Fruit fly (Drosophila melanogaster) whole organism, embryonic: ENCODE results near the gene sno.

Experiments
- Blimp-1 ChIP-seq: fragments of 200-800 bp; sonication (Bioruptor generic); optimal IDR thresholded peaks from 3 replicates; lab custom pipeline; 2018; ENCODE audit warnings: missing biosample characterization, missing genetic modification characterization, mild to moderate bottlenecking, moderate library complexity, missing genetic modification reagents
- CG10274 ChIP-seq: fragments of 200-800 bp; sonication (Bioruptor generic); optimal IDR thresholded peaks from 3 replicates; lab custom pipeline; 2017; ENCODE audit warnings: missing biosample characterization, mild to moderate bottlenecking, missing genetic modification characterization
- CG10979 ChIP-seq: fragments of 200-800 bp; sonication (Bioruptor generic); optimal IDR thresholded peaks from 2 replicates; lab custom pipeline; 2018; ENCODE audit warnings: missing biosample characterization, mild to moderate bottlenecking, missing genetic modification characterization, moderate library complexity
- CG11093 ChIP-seq: fragments of 200-800 bp; sonication (Bioruptor generic); IDR thresholded peaks from 3 replicates; pipeline ENCODE4 v1.3.6; 2022; ENCODE audit warnings: missing biosample characterization, missing genetic modification characterization
- CG11247 ChIP-seq: fragments of 200-800 bp; sonication (Bioruptor generic); IDR thresholded peaks from 2 replicates; pipeline ENCODE4 v1.3.6; 2022; ENCODE audit warnings: missing biosample characterization, missing genetic modification characterization
- CG12071 ChIP-seq: fragments of 200-800 bp; sonication (Bioruptor generic); optimal IDR thresholded peaks from 3 replicates; lab custom pipeline; 2018; ENCODE audit warnings: missing biosample characterization, mild to moderate bottlenecking, missing genetic modification characterization
- CG12236 ChIP-seq: fragments of 200-800 bp; sonication (Bioruptor generic); optimal IDR thresholded peaks from 2 replicates; lab custom pipeline; 2016; ENCODE audit warnings: missing biosample characterization, missing genetic modification characterization
- CG12299 ChIP-seq: fragments of 200-800 bp; sonication (Bioruptor generic); optimal IDR thresholded peaks from 2 replicates; lab custom pipeline; 2018; ENCODE audit warnings: missing biosample characterization, mild to moderate bottlenecking, missing genetic modification characterization
- CG12391 ChIP-seq: fragments of 200-800 bp; sonication (Bioruptor generic); optimal IDR thresholded peaks from 3 replicates; lab custom pipeline; 2018; ENCODE audit warnings: missing biosample characterization, mild to moderate bottlenecking, missing genetic modification characterization, moderate library complexity
- CG13424 ChIP-seq: fragments of 200-800 bp; sonication (Bioruptor generic); optimal IDR thresholded peaks from 2 replicates; lab custom pipeline; 2019; ENCODE audit warnings: missing biosample characterization, mild to moderate bottlenecking, missing genetic modification characterization, moderate library complexity
- CG15073 ChIP-seq: fragments of 200-800 bp; sonication (Bioruptor generic); optimal IDR thresholded peaks from 2 replicates; lab custom pipeline; 2016; ENCODE audit warnings: missing biosample characterization, missing genetic modification characterization
- CG15479 ChIP-seq: fragments of 200-800 bp; sonication (Bioruptor generic); optimal IDR thresholded peaks from 3 replicates; lab custom pipeline; 2019; ENCODE audit warnings: missing biosample characterization, mild to moderate bottlenecking, missing genetic modification characterization, moderate library complexity
- CG17359 ChIP-seq: fragments of 200-800 bp; sonication (Bioruptor generic); optimal IDR thresholded peaks from 3 replicates; lab custom pipeline; 2018; ENCODE audit warnings: missing biosample characterization, mild to moderate bottlenecking, missing genetic modification characterization, moderate library complexity
- CG18262 ChIP-seq: fragments of 200-800 bp; optimal IDR thresholded peaks from 3 replicates; lab custom pipeline; 2019; ENCODE audit warnings: missing biosample characterization, mild to moderate bottlenecking, missing genetic modification characterization, moderate library complexity
- CG31224 ChIP-seq: fragments of 200-800 bp; sonication (Bioruptor generic); IDR thresholded peaks from 2 replicates; pipeline ENCODE4 v1.3.6; 2022; ENCODE audit warnings: missing biosample characterization, missing genetic modification characterization
- CG31441 ChIP-seq: fragments of 200-800 bp; sonication (Bioruptor generic); IDR thresholded peaks from 2 replicates; pipeline ENCODE4 v1.3.6; 2022; ENCODE audit warnings: missing biosample characterization, missing genetic modification characterization
- CG34224 ChIP-seq: fragments of 200-800 bp; sonication (Bioruptor generic); IDR thresholded peaks from 3 replicates; pipeline ENCODE4 v1.3.6; 2022; ENCODE audit warnings: missing biosample characterization, missing genetic modification characterization; ENCODE audit not compliant: partially characterized antibody
- CG7963 ChIP-seq: fragments of 200-800 bp; sonication (Bioruptor generic); IDR thresholded peaks from 3 replicates; pipeline ENCODE4 v1.3.6; 2022; ENCODE audit warnings: missing biosample characterization, missing genetic modification characterization; ENCODE audit not compliant: partially characterized antibody
- CTCF ChIP-seq: fragments of 200-800 bp; sonication (Bioruptor generic); optimal IDR thresholded peaks from 2 replicates; lab custom pipeline; 2017; ENCODE audit warnings: missing biosample characterization, mild to moderate bottlenecking, missing genetic modification characterization, moderate library complexity
- Dip3 ChIP-seq: fragments of 200-800 bp; sonication (Bioruptor generic); optimal IDR thresholded peaks from 3 replicates; lab custom pipeline; 2016; ENCODE audit warnings: missing biosample characterization, missing genetic modification characterization
- Fer3 ChIP-seq: fragments of 200-800 bp; sonication (Bioruptor generic); optimal IDR thresholded peaks from 2 replicates; lab custom pipeline; 2018; ENCODE audit warnings: missing biosample characterization, mild to moderate bottlenecking, missing genetic modification characterization, moderate library complexity
- NC2β ChIP-seq: fragments of 200-800 bp; sonication (Bioruptor generic); optimal IDR thresholded peaks from 2 replicates; lab custom pipeline; 2016; ENCODE audit warnings: missing biosample characterization, missing genetic modification characterization
- PHDP ChIP-seq: fragments of 200-800 bp; sonication (Bioruptor generic); optimal IDR thresholded peaks from 3 replicates; lab custom pipeline; 2018; ENCODE audit warnings: missing biosample characterization, mild to moderate bottlenecking, missing genetic modification characterization, moderate library complexity
- Pdp1 ChIP-seq, 2 experiments: fragments of 200-800 bp; sonication (Bioruptor generic); optimal IDR thresholded peaks; 3 replicates each; lab custom pipeline; 2016; ENCODE audit warnings: missing biosample characterization in 2 of 2, missing genetic modification characterization in 2 of 2, mild to moderate bottlenecking in 1 of 2, moderate library complexity in 1 of 2
- Sox102F ChIP-seq: fragments of 200-800 bp; sonication (Bioruptor generic); optimal IDR thresholded peaks from 2 replicates; lab custom pipeline; 2018; ENCODE audit warnings: missing biosample characterization, mild to moderate bottlenecking, missing genetic modification characterization, moderate library complexity
- Xbp1 ChIP-seq: fragments of 200-800 bp; sonication (Bioruptor generic); optimal IDR thresholded peaks from 3 replicates; lab custom pipeline; 2016; ENCODE audit warnings: missing biosample characterization, mild to moderate bottlenecking, missing genetic modification characterization
- bbx ChIP-seq: fragments of 200-800 bp; sonication (Bioruptor generic); IDR thresholded peaks from 2 replicates; pipeline ENCODE4 v1.3.6; 2022; ENCODE audit warnings: missing biosample characterization, missing genetic modification characterization; ENCODE audit not compliant: partially characterized antibody
- cad ChIP-seq: fragments of >200 bp; optimal IDR thresholded peaks from 2 replicates; lab custom pipeline; 2017; ENCODE audit warnings: missing biosample characterization, missing genetic modification characterization
- chif ChIP-seq, 2 experiments: fragments of 200-800 bp; sonication (Bioruptor generic); optimal IDR thresholded peaks; 3 replicates each; lab custom pipeline; 2016; ENCODE audit warnings: missing biosample characterization in 2 of 2, missing genetic modification characterization in 2 of 2
- chn ChIP-seq: fragments of 200-800 bp; sonication (Bioruptor generic); optimal IDR thresholded peaks from 2 replicates; lab custom pipeline; 2016; ENCODE audit warnings: missing biosample characterization, missing genetic modification characterization
- ci ChIP-seq: fragments of 200-800 bp; sonication (Bioruptor generic); IDR thresholded peaks from 3 replicates; pipeline ENCODE4 v1.3.6; 2022; ENCODE audit warnings: missing biosample characterization, missing genetic modification characterization
- crol ChIP-seq: fragments of 200-800 bp; sonication (Bioruptor generic); IDR thresholded peaks from 2 replicates; pipeline ENCODE4 v1.3.6; 2022; ENCODE audit warnings: missing biosample characterization, missing genetic modification characterization
- dmrt11E ChIP-seq: fragments of 200-800 bp; sonication (Bioruptor generic); optimal IDR thresholded peaks from 3 replicates; lab custom pipeline; 2018; ENCODE audit warnings: missing biosample characterization, mild to moderate bottlenecking, missing genetic modification characterization, moderate library complexity
- dysf ChIP-seq: fragments of 200-800 bp; sonication (Bioruptor generic); IDR thresholded peaks from 3 replicates; pipeline ENCODE4 v1.3.6; 2022; ENCODE audit warnings: missing biosample characterization, missing genetic modification characterization
- exex ChIP-seq: fragments of 200-800 bp; sonication (Bioruptor generic); optimal IDR thresholded peaks from 4 replicates; lab custom pipeline; 2018; ENCODE audit warnings: missing biosample characterization, mild to moderate bottlenecking, missing genetic modification characterization, moderate library complexity
- hkb ChIP-seq, 2 experiments: fragments of 200-800 bp in 1 of 2; fragments of >200 bp in 1 of 2; sonication (Bioruptor generic) in 1 of 2; IDR thresholded peaks in 1 of 2; optimal IDR thresholded peaks in 1 of 2; 2 replicates each; pipeline versions ENCODE4 v1.3.6 to Lab custom; 2017 to 2022; ENCODE audit warnings: missing biosample characterization in 1 of 2, missing genetic modification characterization in 1 of 2
- jing ChIP-seq: fragments of 200-800 bp; sonication (Bioruptor generic); optimal IDR thresholded peaks from 2 replicates; lab custom pipeline; 2018; ENCODE audit warnings: missing biosample characterization, mild to moderate bottlenecking, missing genetic modification characterization
- nmo ChIP-seq: fragments of 200-800 bp; sonication (Bioruptor generic); optimal IDR thresholded peaks from 2 replicates; lab custom pipeline; 2018; ENCODE audit warnings: missing biosample characterization, mild to moderate bottlenecking, missing genetic modification characterization, moderate library complexity
- oc ChIP-seq: fragments of 200-800 bp; sonication (Bioruptor generic); optimal IDR thresholded peaks from 2 replicates; lab custom pipeline; 2018; ENCODE audit warnings: missing biosample characterization, mild to moderate bottlenecking, missing genetic modification characterization, moderate library complexity
- pros ChIP-seq: fragments of 200-800 bp; sonication (Bioruptor generic); optimal IDR thresholded peaks from 3 replicates; lab custom pipeline; 2019; ENCODE audit warnings: missing biosample characterization, mild to moderate bottlenecking, missing genetic modification characterization, moderate library complexity
- rib ChIP-seq: fragments of 200-800 bp; sonication (Bioruptor generic); IDR thresholded peaks from 2 replicates; pipeline ENCODE4 v1.3.6; 2022; ENCODE audit warnings: missing biosample characterization, missing genetic modification characterization
- seq ChIP-seq: fragments of 200-800 bp; sonication (Bioruptor generic); IDR thresholded peaks from 2 replicates; pipeline ENCODE4 v1.3.6; 2022; ENCODE audit warnings: missing biosample characterization, missing genetic modification characterization
- sqz ChIP-seq: fragments of 200-800 bp; sonication (Bioruptor generic); optimal IDR thresholded peaks from 3 replicates; lab custom pipeline; 2018; ENCODE audit warnings: missing biosample characterization, mild to moderate bottlenecking, missing genetic modification characterization
- tx ChIP-seq: fragments of 200-800 bp; sonication (Bioruptor generic); optimal IDR thresholded peaks from 2 replicates; lab custom pipeline; 2016; ENCODE audit warnings: missing biosample characterization, missing genetic modification characterization
- unpg ChIP-seq: fragments of 200-800 bp; sonication (Bioruptor generic); optimal IDR thresholded peaks from 3 replicates; lab custom pipeline; 2018; ENCODE audit warnings: missing biosample characterization, mild to moderate bottlenecking, missing genetic modification characterization, moderate library complexity
- zfh2 ChIP-seq: fragments of 200-800 bp; sonication (Bioruptor generic); optimal IDR thresholded peaks from 2 replicates; lab custom pipeline; 2016; ENCODE audit warnings: missing biosample characterization, missing genetic modification characterization

The sno gene

DNA sequence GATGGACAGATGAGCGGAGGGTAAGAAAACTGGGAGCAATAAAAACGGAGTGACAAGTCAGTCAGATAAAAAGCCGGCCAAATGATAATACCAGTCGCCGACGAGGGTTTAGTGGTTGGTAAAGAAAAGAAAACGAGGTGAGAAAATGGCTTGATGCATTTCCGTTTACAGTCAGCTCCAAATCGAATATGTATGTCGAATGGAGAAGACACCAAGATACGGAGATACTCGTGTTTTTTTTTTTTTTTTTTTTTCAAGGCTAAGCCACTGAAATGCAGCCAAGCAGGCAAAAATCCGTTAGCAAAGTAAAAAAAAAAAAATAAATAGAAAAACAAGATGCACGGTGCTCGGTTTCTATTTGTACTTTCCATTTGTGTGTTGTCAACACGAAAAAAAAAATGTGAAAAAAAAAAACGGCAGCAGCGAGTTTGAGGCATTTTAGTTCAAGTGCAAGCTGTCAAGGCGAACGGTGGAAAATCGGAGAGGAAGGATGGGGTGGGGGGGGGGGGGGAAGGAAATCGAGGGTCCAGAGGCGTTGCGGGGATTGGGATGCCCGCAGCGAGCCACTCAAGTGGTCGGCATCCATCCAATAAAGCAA is 32.4 kb upstream of the sno start:
- TF ChIP-seq crol (GFP tag; lab: Robert Waterston, UW) (peak; percentile 67), CG10274 (GFP tag; lab: Kevin White, UChicago) (no peak), hkb (optimal IDR thresholded peaks at IDR 0.05; lab: Kevin White, UChicago) (no peak), hkb (GFP tag; IDR thresholded peaks at IDR 0.05; lab: Robert Waterston, UW) (no peak), ci (0 out of 3 replicates have a peak, but pooled peaks have one; percentile 6), bbx (GFP tag; lab: Robert Waterston, UW) (no peak), CG11093 (GFP tag; lab: Robert Waterston, UW) (no peak), CG31224 (GFP tag; lab: Robert Waterston, UW) (no peak), pros (GFP tag; lab: Kevin White, UChicago) (peak; percentile 1), CG17359 (peak; percentile 52), Blimp-1 (peak; percentile 4), CG12071 (no peak), seq (GFP tag; lab: Robert Waterston, UW) (no peak), CG34224 (no peak), oc (tag; lab: Kevin White, UChicago) (peak; percentile 66), CG12299 (tag; lab: Kevin White, UChicago) (no peak), cad (no peak), CG7963 (no peak), zfh2 (GFP tag; lab: Kevin White, UChicago) (no peak), CG15073 (GFP tag; lab: Kevin White, UChicago) (no peak), sqz (GFP tag; lab: Kevin White, UChicago) (peak; percentile 76), CG12236 (GFP tag; lab: Kevin White, UChicago) (no peak)

DNA sequence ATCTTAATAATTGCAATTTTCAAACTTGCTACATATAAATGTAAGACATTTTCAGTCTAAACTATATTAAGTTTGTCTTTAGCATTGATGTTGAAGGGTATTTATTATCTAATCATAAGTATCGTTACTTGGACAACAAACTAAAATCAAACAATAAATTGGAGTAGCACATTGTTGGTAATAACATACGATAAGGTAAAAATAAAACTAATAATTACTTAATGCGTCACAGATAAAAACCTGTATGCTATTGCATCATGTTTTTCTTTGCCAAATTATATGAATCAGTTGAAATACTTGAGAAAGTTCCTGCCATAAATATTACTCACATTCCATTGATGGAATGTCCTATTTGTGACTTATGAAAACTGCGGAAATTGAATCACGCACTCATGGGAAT is 29.3 kb upstream of the sno start:
- no peak for TF ChIP-seq dysf (GFP tag; lab: Robert Waterston, UW)
- no peak for TF ChIP-seq rib (GFP tag; lab: Robert Waterston, UW)
- TF ChIP-seq CG11247 (GFP tag; lab: Robert Waterston, UW): no peak
- no peak for TF ChIP-seq tx (GFP tag; lab: Kevin White, UChicago)
- TF ChIP-seq Pdp1 (GFP tag; optimal IDR thresholded peaks at IDR 0.05; lab: Kevin White, UChicago): peak in 1 of 2 experiments; percentile 16
- peak; percentile 56 for TF ChIP-seq exex (tag; lab: Kevin White, UChicago)
- TF ChIP-seq CG10979 (tag; lab: Kevin White, UChicago): no peak
- TF ChIP-seq, all 482 proteins: peak for 2

DNA sequence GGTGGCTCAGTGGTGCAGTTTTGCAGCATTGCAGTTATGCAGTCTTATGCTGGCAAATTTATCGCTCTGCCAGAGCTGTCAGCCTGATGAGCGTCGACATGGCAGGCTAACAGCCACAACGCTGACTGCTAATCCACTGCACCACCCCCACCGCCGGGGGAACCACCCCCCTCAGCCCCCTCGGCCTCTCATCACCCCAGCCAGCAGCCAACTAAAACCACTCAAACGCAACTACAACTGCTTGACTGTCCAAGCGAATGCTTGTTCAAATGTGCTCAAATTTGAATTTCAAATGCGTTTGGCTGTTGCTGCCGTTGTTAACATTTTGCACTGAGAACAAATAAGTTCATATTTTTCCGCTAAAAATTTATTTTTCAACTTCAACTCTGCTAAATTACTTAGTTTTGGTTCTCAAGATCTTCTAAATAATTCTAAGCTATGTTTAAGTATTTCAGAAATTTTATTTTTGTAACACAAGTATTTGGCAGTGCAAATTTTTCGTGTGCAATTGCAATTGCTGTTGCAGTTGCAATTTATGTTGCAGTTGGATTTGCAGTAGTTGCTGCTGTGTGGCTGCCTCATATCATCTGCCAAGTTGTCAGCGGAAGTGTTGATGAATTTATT is 26.9 kb upstream of the sno start:
- TF ChIP-seq CG13424 (tag; lab: Kevin White, UChicago) (peak; percentile 23), Fer3 (no peak), Sox102F (GFP tag; lab: Kevin White, UChicago) (peak; percentile 60), PHDP (tag; lab: Kevin White, UChicago) (peak; percentile 6), Xbp1 (peak; percentile 8), CG18262 (tag; lab: Kevin White, UChicago) (peak; percentile 34), chn (GFP tag; lab: Kevin White, UChicago) (peak; percentile 0), chif (GFP tag; optimal IDR thresholded peaks at IDR 0.05; lab: Kevin White, UChicago) (peak; percentile 4 to 17), unpg (GFP tag; lab: Kevin White, UChicago) (peak; percentile 39), Dip3 (GFP tag; lab: Kevin White, UChicago) (no peak), CG12391 (tag; lab: Kevin White, UChicago) (peak; percentile 25), nmo (GFP tag; lab: Kevin White, UChicago) (peak; percentile 23), CG10979 (tag; lab: Kevin White, UChicago) (peak; percentile 33), CG31441 (GFP tag; lab: Robert Waterston, UW) (peak; percentile 38; the same call in 1 of the 2 replicates), CG15479 (GFP tag; lab: Kevin White, UChicago) (peak; percentile 21), dmrt11E (no peak), CTCF (GFP tag; lab: Kevin White, UChicago) (no peak), crol (GFP tag; lab: Robert Waterston, UW) (peak; percentile 83), jing (GFP tag; lab: Kevin White, UChicago) (no peak), CG17359 (peak; percentile 29), NC2β (GFP tag; lab: Kevin White, UChicago) (no peak)
